Worm (Caenorhabditis elegans) whole organism, mixed stage, embryonic: ENCODE measurements around the gene pvf-1.

Experiments used
- blmp-1 ChIP-seq: fragments of 150-350 bp; optimal IDR thresholded peaks from 2 replicates; lab custom pipeline; 2014; ENCODE audit warnings: missing biosample characterization, missing genetic modification characterization
- lsy-2 ChIP-seq: fragments of 150-350 bp; optimal IDR thresholded peaks from 2 replicates; lab custom pipeline; 2014; ENCODE audit warnings: missing biosample characterization, missing genetic modification characterization
- mab-5 ChIP-seq: fragments of 150-350 bp; optimal IDR thresholded peaks from 2 replicates; lab custom pipeline; 2014; ENCODE audit warnings: missing biosample characterization, missing genetic modification characterization
- mep-1 ChIP-seq: fragments of 150-350 bp; optimal IDR thresholded peaks from 2 replicates; lab custom pipeline; 2017; ENCODE audit warnings: missing biosample characterization, missing genetic modification reagents, missing genetic modification characterization, inconsistent platforms
- nhr-2 ChIP-seq: fragments of 150-350 bp; optimal IDR thresholded peaks from 2 replicates; lab custom pipeline; 2014; ENCODE audit warnings: missing biosample characterization, missing genetic modification characterization
- nhr-237 ChIP-seq: fragments of 150-350 bp; optimal IDR thresholded peaks from 2 replicates; lab custom pipeline; 2014; ENCODE audit warnings: missing biosample characterization, missing genetic modification characterization
- nhr-28 ChIP-seq: fragments of 150-350 bp; optimal IDR thresholded peaks from 2 replicates; lab custom pipeline; 2014; ENCODE audit warnings: missing biosample characterization, missing genetic modification characterization
- nhr-76 ChIP-seq: sonication (generic microtip); optimal IDR thresholded peaks from 2 replicates; lab custom pipeline; 2017; ENCODE audit warnings: missing biosample characterization, missing genetic modification characterization
- pha-4 ChIP-seq: fragments of 150-350 bp; optimal IDR thresholded peaks from 2 replicates; lab custom pipeline; 2018; ENCODE audit warnings: missing biosample characterization, missing genetic modification reagents, missing genetic modification characterization
- snpc-4 ChIP-seq: fragments of 150-350 bp; optimal IDR thresholded peaks from 2 replicates; lab custom pipeline; 2014; ENCODE audit warnings: missing biosample characterization, missing genetic modification characterization
- tbx-8 ChIP-seq: fragments of 200-800 bp; sonication (Bioruptor generic); optimal IDR thresholded peaks from 2 replicates; lab custom pipeline; 2018; ENCODE audit warnings: mild to moderate bottlenecking, missing genetic modification characterization, moderate library complexity, missing compliant biosample characterization
- unc-39 ChIP-seq: fragments of 150-350 bp; optimal IDR thresholded peaks from 2 replicates; lab custom pipeline; 2014; ENCODE audit warnings: missing biosample characterization, missing genetic modification characterization
- ztf-11 ChIP-seq: fragments of 150-350 bp; optimal IDR thresholded peaks from 2 replicates; lab custom pipeline; 2014; ENCODE audit warnings: missing biosample characterization, missing genetic modification characterization

DNA sequence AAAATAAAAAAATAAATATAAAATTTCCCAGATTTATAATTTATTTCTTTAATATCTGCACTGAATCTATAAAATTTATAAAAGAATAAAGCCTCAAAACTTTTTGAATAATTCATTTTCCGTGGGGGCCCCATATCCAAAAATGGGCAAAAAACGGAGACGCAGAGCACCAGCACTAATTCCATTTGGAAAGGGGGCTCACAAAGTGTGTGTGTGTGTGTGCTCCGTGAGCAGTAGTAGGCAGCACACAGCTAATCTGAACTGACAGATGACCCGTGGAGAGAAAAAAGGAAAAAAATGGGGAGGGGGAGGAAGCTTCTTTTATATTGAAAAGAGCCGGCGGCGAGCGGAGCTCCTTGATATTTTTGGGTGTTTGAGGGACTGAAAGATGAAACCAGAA lies 32.2 kb downstream of the pvf-1 start:
- TF ChIP-seq mep-1 (tag; lab: Kevin White, UChicago) (no peak), nhr-76 (tag; lab: Kevin White, UChicago) (no peak), nhr-28 (no peak), nhr-2 (tag; lab: Kevin White, UChicago) (no peak), nhr-237 (tag; lab: Kevin White, UChicago) (no peak), blmp-1 (no peak), ztf-11 (tag; lab: Kevin White, UChicago) (no peak), snpc-4 (tag; lab: Kevin White, UChicago) (no peak), pha-4 (tag; lab: Kevin White, UChicago) (no peak), mab-5 (tag; lab: Kevin White, UChicago) (no peak), tbx-8 (no peak), unc-39 (tag; lab: Kevin White, UChicago) (no peak), lsy-2 (tag; lab: Kevin White, UChicago) (no peak)
